Fruit fly (Drosophila melanogaster) whole organism, embryonic: Measurements from ENCODE around the gene CG11454.

Experiments
- Asciz ChIP-seq: fragments of 200-800 bp; sonication (Bioruptor generic); optimal IDR thresholded peaks from 2 replicates; lab custom pipeline; 2017; ENCODE audit warnings: missing biosample characterization, mild to moderate bottlenecking, missing genetic modification characterization, missing genetic modification reagents
- BtbVII ChIP-seq: fragments of 200-800 bp; sonication (Bioruptor generic); optimal IDR thresholded peaks from 3 replicates; lab custom pipeline; 2017; ENCODE audit warnings: missing biosample characterization, mild to moderate bottlenecking, missing genetic modification characterization
- CG10274 ChIP-seq: fragments of 200-800 bp; sonication (Bioruptor generic); optimal IDR thresholded peaks from 3 replicates; lab custom pipeline; 2017; ENCODE audit warnings: missing biosample characterization, mild to moderate bottlenecking, missing genetic modification characterization
- CG10462 ChIP-seq: fragments of 200-800 bp; sonication (Bioruptor generic); optimal IDR thresholded peaks from 2 replicates; lab custom pipeline; 2016; ENCODE audit warnings: missing biosample characterization, missing genetic modification characterization
- CG11398 ChIP-seq: fragments of 200-800 bp; sonication (Bioruptor generic); optimal IDR thresholded peaks from 2 replicates; lab custom pipeline; 2016; ENCODE audit warnings: missing biosample characterization, missing genetic modification characterization
- CG11456 ChIP-seq: fragments of 200-800 bp; sonication (Bioruptor generic); IDR thresholded peaks from 3 replicates; pipeline ENCODE4 v1.3.6; 2022; ENCODE audit warnings: missing biosample characterization, missing genetic modification characterization
- CG14441 ChIP-seq: fragments of 200-800 bp; sonication (Bioruptor generic); IDR thresholded peaks from 2 replicates; pipeline ENCODE4 v1.3.6; 2022; ENCODE audit warnings: missing biosample characterization, missing genetic modification characterization
- CG14667 ChIP-seq: fragments of 200-800 bp; sonication (Bioruptor generic); IDR thresholded peaks from 2 replicates; pipeline ENCODE4 v1.3.6; 2022; ENCODE audit warnings: missing biosample characterization, missing genetic modification characterization
- CG14710 ChIP-seq: fragments of 200-800 bp; sonication (Bioruptor generic); optimal IDR thresholded peaks from 3 replicates; lab custom pipeline; 2019; ENCODE audit warnings: missing biosample characterization, mild to moderate bottlenecking, missing genetic modification characterization, moderate library complexity
- CG15011 ChIP-seq: fragments of 200-800 bp; sonication (Bioruptor generic); optimal IDR thresholded peaks from 3 replicates; lab custom pipeline; 2018; ENCODE audit warnings: missing biosample characterization, mild to moderate bottlenecking, missing genetic modification characterization
- CG15073 ChIP-seq: fragments of 200-800 bp; sonication (Bioruptor generic); optimal IDR thresholded peaks from 2 replicates; lab custom pipeline; 2016; ENCODE audit warnings: missing biosample characterization, missing genetic modification characterization
- CG17912 ChIP-seq: fragments of 200-800 bp; sonication (Bioruptor generic); optimal IDR thresholded peaks from 2 replicates; lab custom pipeline; 2018; ENCODE audit warnings: missing biosample characterization, mild to moderate bottlenecking, missing genetic modification characterization
- CG18476 ChIP-seq: fragments of 200-800 bp; sonication (Bioruptor generic); optimal IDR thresholded peaks from 2 replicates; lab custom pipeline; 2016; ENCODE audit warnings: missing biosample characterization, mild to moderate bottlenecking, missing genetic modification characterization
- CG2116 ChIP-seq: fragments of 200-800 bp; sonication (Bioruptor generic); optimal IDR thresholded peaks from 3 replicates; lab custom pipeline; 2018; ENCODE audit warnings: missing biosample characterization, mild to moderate bottlenecking, missing genetic modification characterization
- CG2889 ChIP-seq: fragments of 200-800 bp; sonication (Bioruptor generic); IDR thresholded peaks from 3 replicates; pipeline ENCODE4 v1.3.6; 2022; ENCODE audit warnings: missing biosample characterization, missing genetic modification characterization
- CG34224 ChIP-seq: fragments of 200-800 bp; sonication (Bioruptor generic); IDR thresholded peaks from 3 replicates; pipeline ENCODE4 v1.3.6; 2022; ENCODE audit warnings: missing biosample characterization, missing genetic modification characterization; ENCODE audit not compliant: partially characterized antibody
- CG4360 ChIP-seq: fragments of 200-800 bp; sonication (Bioruptor generic); IDR thresholded peaks from 2 replicates; pipeline ENCODE4 v1.3.6; 2022; ENCODE audit warnings: missing biosample characterization, missing genetic modification characterization
- CG4617 ChIP-seq: fragments of 200-800 bp; sonication (Bioruptor generic); optimal IDR thresholded peaks from 3 replicates; lab custom pipeline; 2016; ENCODE audit warnings: missing biosample characterization, missing genetic modification characterization, borderline replicate concordance
- CG4730 ChIP-seq: fragments of 200-800 bp; sonication (Bioruptor generic); IDR thresholded peaks from 2 replicates; pipeline ENCODE4 v1.3.6; 2022; ENCODE audit warnings: missing biosample characterization, missing genetic modification characterization
- CG4854 ChIP-seq: fragments of 200-800 bp; sonication (Bioruptor generic); optimal IDR thresholded peaks from 2 replicates; lab custom pipeline; 2016; ENCODE audit warnings: missing biosample characterization, missing genetic modification characterization, inconsistent platforms
- CG6272 ChIP-seq: fragments of 200-800 bp; sonication (Bioruptor generic); IDR thresholded peaks from 2 replicates; pipeline ENCODE4 v1.3.6; 2022; ENCODE audit warnings: missing biosample characterization, missing genetic modification characterization
- CG6689 ChIP-seq: fragments of 200-800 bp; sonication (Bioruptor generic); IDR thresholded peaks from 2 replicates; pipeline ENCODE4 v1.3.6; 2022; ENCODE audit warnings: missing biosample characterization, missing genetic modification characterization
- CG6791 ChIP-seq: fragments of 200-800 bp; sonication (Bioruptor generic); IDR thresholded peaks from 3 replicates; pipeline ENCODE4 v1.3.6; 2022; ENCODE audit warnings: missing biosample characterization, missing genetic modification characterization; ENCODE audit not compliant: partially characterized antibody
- CG7786 ChIP-seq: fragments of 200-800 bp; sonication (Bioruptor generic); optimal IDR thresholded peaks from 2 replicates; lab custom pipeline; 2016; ENCODE audit warnings: missing biosample characterization, missing genetic modification characterization
- CG9932 ChIP-seq: fragments of 200-800 bp; sonication (Bioruptor generic); IDR thresholded peaks from 2 replicates; pipeline ENCODE4 v1.3.6; 2022; ENCODE audit warnings: missing biosample characterization, missing genetic modification characterization
- Dfd ChIP-seq, 2 experiments: fragments of >200 bp; optimal IDR thresholded peaks; 2 replicates each; lab custom pipeline; 2017; ENCODE audit warnings: missing biosample characterization in 2 of 2, missing genetic modification characterization in 2 of 2
- ERR ChIP-seq: fragments of 200-800 bp; sonication (Bioruptor generic); optimal IDR thresholded peaks from 2 replicates; lab custom pipeline; 2016; ENCODE audit warnings: missing biosample characterization, missing genetic modification characterization
- Fer1 ChIP-seq: fragments of 200-800 bp; sonication (Bioruptor generic); optimal IDR thresholded peaks from 2 replicates; lab custom pipeline; 2017; ENCODE audit warnings: missing biosample characterization, mild to moderate bottlenecking, missing genetic modification characterization
- GATAe ChIP-seq: fragments of 200-800 bp; sonication (Bioruptor generic); conservative IDR thresholded peaks from 2 replicates; pipeline ENCODE4 v1.3.6; 2022; ENCODE audit warnings: missing biosample characterization, missing genetic modification characterization
- Hand ChIP-seq: fragments of 200-800 bp; sonication (Bioruptor generic); optimal IDR thresholded peaks from 2 replicates; lab custom pipeline; 2017; ENCODE audit warnings: mild to moderate bottlenecking, missing biosample characterization, missing genetic modification reagents, missing genetic modification characterization
- Nf-YC ChIP-seq: fragments of 200-800 bp; optimal IDR thresholded peaks from 3 replicates; lab custom pipeline; 2019; ENCODE audit warnings: missing biosample characterization, mild to moderate bottlenecking, missing genetic modification characterization, moderate library complexity
- Pdp1 ChIP-seq, 2 experiments: fragments of 200-800 bp; sonication (Bioruptor generic); optimal IDR thresholded peaks; 3 replicates each; lab custom pipeline; 2016; ENCODE audit warnings: missing biosample characterization in 2 of 2, missing genetic modification characterization in 2 of 2, mild to moderate bottlenecking in 1 of 2, moderate library complexity in 1 of 2
- Rfx ChIP-seq: fragments of 200-800 bp; sonication (Bioruptor generic); IDR thresholded peaks from 2 replicates; pipeline ENCODE4 v1.3.6; 2022; ENCODE audit warnings: missing biosample characterization, missing genetic modification characterization
- Sox102F ChIP-seq: fragments of 200-800 bp; sonication (Bioruptor generic); optimal IDR thresholded peaks from 2 replicates; lab custom pipeline; 2018; ENCODE audit warnings: missing biosample characterization, mild to moderate bottlenecking, missing genetic modification characterization, moderate library complexity
- chm ChIP-seq: fragments of 200-800 bp; sonication (Bioruptor generic); IDR thresholded peaks from 2 replicates; pipeline ENCODE4 v1.3.6; 2022; ENCODE audit warnings: missing biosample characterization, missing genetic modification characterization
- chn ChIP-seq: fragments of 200-800 bp; sonication (Bioruptor generic); optimal IDR thresholded peaks from 2 replicates; lab custom pipeline; 2016; ENCODE audit warnings: missing biosample characterization, missing genetic modification characterization
- ci ChIP-seq: fragments of 200-800 bp; sonication (Bioruptor generic); IDR thresholded peaks from 3 replicates; pipeline ENCODE4 v1.3.6; 2022; ENCODE audit warnings: missing biosample characterization, missing genetic modification characterization
- kah ChIP-seq: fragments of 200-800 bp; sonication (Bioruptor generic); optimal IDR thresholded peaks from 2 replicates; lab custom pipeline; 2018; ENCODE audit warnings: missing biosample characterization, mild to moderate bottlenecking, missing genetic modification characterization
- kay ChIP-seq: fragments of 200-800 bp; sonication (Bioruptor generic); optimal IDR thresholded peaks from 2 replicates; lab custom pipeline; 2016; ENCODE audit warnings: missing biosample characterization, missing genetic modification characterization
- kni ChIP-seq: fragments of 200-800 bp; sonication (Bioruptor generic); optimal IDR thresholded peaks from 3 replicates; lab custom pipeline; 2017; ENCODE audit warnings: mild to moderate bottlenecking, missing biosample characterization, missing genetic modification reagents, missing genetic modification characterization
- lbe ChIP-seq: fragments of 200-800 bp; sonication (Bioruptor generic); optimal IDR thresholded peaks from 2 replicates; lab custom pipeline; 2016; ENCODE audit warnings: missing biosample characterization, mild to moderate bottlenecking, missing genetic modification characterization
- lov ChIP-seq, 2 experiments: fragments of 200-800 bp in 1 of 2; fragments of >200 bp in 1 of 2; sonication (Bioruptor generic) in 1 of 2; IDR thresholded peaks in 1 of 2; optimal IDR thresholded peaks in 1 of 2; 2 replicates in 1 of 2; 3 replicates in 1 of 2; pipeline versions ENCODE4 v1.3.6 to Lab custom; 2017 to 2022; ENCODE audit warnings: missing biosample characterization in 1 of 2, missing genetic modification characterization in 1 of 2
- maf-S ChIP-seq: fragments of 200-800 bp; sonication (Bioruptor generic); optimal IDR thresholded peaks from 2 replicates; lab custom pipeline; 2016; ENCODE audit warnings: missing biosample characterization, missing genetic modification characterization
- sd ChIP-seq: fragments of 200-800 bp; sonication (Bioruptor generic); optimal IDR thresholded peaks from 3 replicates; lab custom pipeline; 2018; ENCODE audit warnings: missing biosample characterization, mild to moderate bottlenecking, missing genetic modification characterization, moderate library complexity
- tna ChIP-seq: fragments of 200-800 bp; sonication (Bioruptor generic); IDR thresholded peaks from 2 replicates; pipeline ENCODE4 v1.3.6; 2022; ENCODE audit warnings: missing biosample characterization, missing genetic modification characterization; ENCODE audit not compliant: partially characterized antibody
- unpg ChIP-seq: fragments of 200-800 bp; sonication (Bioruptor generic); optimal IDR thresholded peaks from 3 replicates; lab custom pipeline; 2018; ENCODE audit warnings: missing biosample characterization, mild to moderate bottlenecking, missing genetic modification characterization, moderate library complexity
- vfl ChIP-seq: fragments of 200-800 bp; sonication (Bioruptor generic); optimal IDR thresholded peaks from 2 replicates; lab custom pipeline; 2016; ENCODE audit warnings: missing biosample characterization, missing genetic modification characterization
- zfh1 ChIP-seq: fragments of 200-800 bp; sonication (Bioruptor generic); IDR thresholded peaks from 3 replicates; pipeline ENCODE4 v1.3.6; 2022; ENCODE audit warnings: missing biosample characterization, missing genetic modification characterization

CG11454 gene

DNA sequence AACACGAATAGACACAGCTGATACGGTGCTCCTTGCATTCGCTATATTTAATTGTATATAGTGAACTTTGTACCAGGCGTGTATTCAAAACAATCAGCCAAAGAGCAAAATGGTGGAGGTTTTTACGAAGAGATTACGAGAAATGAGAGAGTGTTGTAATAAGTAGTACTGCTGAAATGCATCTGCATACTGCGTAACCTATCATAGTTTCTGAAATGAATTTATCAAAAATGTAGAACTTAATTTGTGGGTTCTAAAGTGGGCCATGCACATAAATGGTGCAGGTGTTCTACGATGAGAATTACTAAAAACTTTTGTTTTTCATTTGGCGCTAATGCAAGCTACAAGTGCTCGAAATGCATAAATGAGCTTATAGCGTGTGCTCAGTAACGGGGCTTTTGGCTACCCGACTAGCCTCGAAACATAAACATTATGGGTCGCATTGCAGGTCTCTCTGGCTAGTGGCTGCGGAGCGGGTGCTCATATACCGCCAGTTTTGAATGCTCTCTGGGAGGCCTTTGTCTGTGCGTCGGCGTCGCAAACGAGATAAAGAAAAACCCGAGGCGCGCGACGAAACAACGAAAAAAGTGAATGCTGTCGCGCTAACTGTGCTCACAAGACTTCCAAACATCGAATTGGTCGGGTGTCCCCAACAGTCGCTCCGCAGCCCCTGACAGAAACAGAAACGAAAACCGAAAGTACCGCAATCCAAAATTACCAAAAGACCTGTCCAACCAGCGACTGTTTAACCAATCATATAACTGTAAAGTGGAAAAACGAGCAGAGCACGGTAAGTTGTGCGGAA is 11.5 kb upstream of the CG11454 start, which contains the start of gene Gs1 (continued):
- peak in 1 of 2 experiments; percentile 56 for TF ChIP-seq Pdp1 (GFP tag; optimal IDR thresholded peaks at IDR 0.05; lab: Kevin White, UChicago)
- no peak for TF ChIP-seq CG2116 (GFP tag; lab: Kevin White, UChicago)
- peak; percentile 46; the same call in 1 of the 2 replicates for TF ChIP-seq Rfx (GFP tag; lab: Robert Waterston, UW)
- no peak for TF ChIP-seq lov (optimal IDR thresholded peaks at IDR 0.05; lab: Kevin White, UChicago)
- TF ChIP-seq lov (GFP tag; IDR thresholded peaks at IDR 0.05; lab: Robert Waterston, UW) = no peak; the same call in 2 of the 3 replicates
- TF ChIP-seq CG15073 (GFP tag; lab: Kevin White, UChicago) = no peak
- TF ChIP-seq CG34224 = peak; percentile 68; the same call in 2 of the 3 replicates
- TF ChIP-seq CG4854 (GFP tag; lab: Kevin White, UChicago) = no peak
- TF ChIP-seq CG11456 (GFP tag; lab: Robert Waterston, UW) = no peak
- no peak for TF ChIP-seq CG14710 (tag; lab: Kevin White, UChicago)
- TF ChIP-seq Sox102F (GFP tag; lab: Kevin White, UChicago) = no peak
- no peak for TF ChIP-seq CG17912
- TF ChIP-seq Hand (GFP tag; lab: Kevin White, UChicago) = peak; percentile 15
- peak; percentile 15 for TF ChIP-seq Asciz (GFP tag; lab: Kevin White, UChicago)
- TF ChIP-seq sd (tag; lab: Kevin White, UChicago) = peak; percentile 27
- no peak for TF ChIP-seq ERR (GFP tag; lab: Kevin White, UChicago)
- no peak for TF ChIP-seq Dfd (GFP tag; optimal IDR thresholded peaks at IDR 0.05; lab: Kevin White, UChicago)
- no peak for TF ChIP-seq CG15011 (GFP tag; lab: Kevin White, UChicago)
- TF ChIP-seq CG10462 (GFP tag; lab: Kevin White, UChicago) = no peak
- TF ChIP-seq Nf-YC (tag; lab: Kevin White, UChicago) = peak; percentile 85
- peak; percentile 0 for TF ChIP-seq lbe (GFP tag; lab: Kevin White, UChicago)
- TF ChIP-seq ci (GFP tag; lab: Robert Waterston, UW) = peak; percentile 81
- no peak for TF ChIP-seq tna (GFP tag; lab: Robert Waterston, UW)
- 0 out of 3 replicates have a peak, but pooled peaks have one; percentile 12 for TF ChIP-seq zfh1 (GFP tag; lab: Robert Waterston, UW)
- peak; percentile 74 for TF ChIP-seq BtbVII (GFP tag; lab: Kevin White, UChicago)
- 0 out of 2 replicates have a peak, but pooled peaks have one; percentile 11 for TF ChIP-seq CG9932 (GFP tag; lab: Robert Waterston, UW)
- no peak for TF ChIP-seq CG10274 (GFP tag; lab: Kevin White, UChicago)
- TF ChIP-seq CG18476 = no peak
- no peak for TF ChIP-seq CG14441
- peak; percentile 90 for TF ChIP-seq chm
- TF ChIP-seq CG11398 (GFP tag; lab: Kevin White, UChicago) = no peak
- no peak for TF ChIP-seq kay (GFP tag; lab: Kevin White, UChicago)
- TF ChIP-seq kni (GFP tag; lab: Kevin White, UChicago) = peak; percentile 79
- TF ChIP-seq Fer1 (GFP tag; lab: Kevin White, UChicago) = peak; percentile 81
- TF ChIP-seq CG14667 (GFP tag; lab: Robert Waterston, UW) = no peak
- TF ChIP-seq CG7786 (GFP tag; lab: Kevin White, UChicago) = no peak
- no peak for TF ChIP-seq maf-S (GFP tag; lab: Kevin White, UChicago)
- TF ChIP-seq CG4617 (GFP tag; lab: Kevin White, UChicago) = no peak
- TF ChIP-seq CG4730 (GFP tag; lab: Robert Waterston, UW) = no peak
- TF ChIP-seq kah = peak; percentile 21
- TF ChIP-seq unpg (GFP tag; lab: Kevin White, UChicago) = peak; percentile 47
- TF ChIP-seq CG2889 (GFP tag; lab: Robert Waterston, UW) = no peak
- TF ChIP-seq CG6689 (GFP tag; lab: Robert Waterston, UW) = no peak
- TF ChIP-seq CG6791 (GFP tag; lab: Robert Waterston, UW) = peak; percentile 57; the same call in 1 of the 3 replicates
- TF ChIP-seq GATAe = no peak; the same call in 1 of the 2 replicates
- TF ChIP-seq chn (GFP tag; lab: Kevin White, UChicago) = no peak
- no peak for TF ChIP-seq CG6272 (GFP tag; lab: Robert Waterston, UW)
- TF ChIP-seq CG4360 (GFP tag; lab: Robert Waterston, UW) = no peak
- TF ChIP-seq vfl (GFP tag; lab: Kevin White, UChicago) = no peak
